Fruit fly (Drosophila melanogaster): ENCODE results near the gene CG3014.
A peak's percentile ranks its signal among the peaks of the same experiment; 100 is the strongest.

The CG3014 gene

DNA sequence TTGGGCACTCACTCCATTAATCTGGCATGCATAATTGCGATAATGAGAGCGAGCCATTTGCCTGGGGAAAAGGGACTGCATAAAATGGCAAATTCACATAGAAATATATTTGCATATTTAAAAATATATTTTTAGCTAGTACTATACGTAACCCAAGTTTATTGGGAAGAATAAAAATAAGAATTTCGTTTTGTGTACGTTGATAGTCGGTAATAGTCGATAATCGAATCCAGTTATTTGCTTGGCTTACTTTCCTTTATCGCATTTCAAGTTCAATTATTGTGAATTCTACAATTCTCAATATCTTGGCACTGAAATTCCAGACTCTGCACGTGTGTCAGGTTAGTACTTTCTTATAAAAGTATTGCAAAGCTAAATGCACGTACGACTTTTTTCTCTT, at the start of gene CG3014:
Gene CG3014, minus strand, starts transcription at position 101 of the 400 bp plus-strand sequence.
- TF ChIP-seq CG8478 (optimal IDR thresholded peaks at IDR 0.05) (no peak), CTCF (optimal IDR thresholded peaks at IDR 0.05) (no peak)

- TF ChIP-seq CTCF (optimal IDR thresholded peaks at IDR 0.05) (no peak), CG8478 (optimal IDR thresholded peaks at IDR 0.05) (no peak)
Observed at dm6 chr3R:7821559-7821958, 19.0 kb upstream of the CG3014 start.

- TF ChIP-seq CG8478 (optimal IDR thresholded peaks at IDR 0.05) (no peak), CTCF (optimal IDR thresholded peaks at IDR 0.05) (no peak)
Observed at dm6 chr3R:7813981-7814529, 11.5 kb upstream of the CG3014 start, which contains the start of gene CG34384. CG34384 (plus strand) TSS chr3R:7814361.

dm6 chr3R:7813518-7813917, 10.9 kb upstream of the CG3014 start:
- TF ChIP-seq CTCF (optimal IDR thresholded peaks at IDR 0.05) (no peak), CG8478 (optimal IDR thresholded peaks at IDR 0.05) (no peak)

- TF ChIP-seq CTCF (optimal IDR thresholded peaks at IDR 0.05), result no peak
- TF ChIP-seq CG8478 (optimal IDR thresholded peaks at IDR 0.05), result no peak
Observed at dm6 chr3R:7811514-7811913, 8.9 kb upstream of the CG3014 start, which contains the start of gene CG31473. CG31473 (plus strand) TSS chr3R:7811814.

DNA sequence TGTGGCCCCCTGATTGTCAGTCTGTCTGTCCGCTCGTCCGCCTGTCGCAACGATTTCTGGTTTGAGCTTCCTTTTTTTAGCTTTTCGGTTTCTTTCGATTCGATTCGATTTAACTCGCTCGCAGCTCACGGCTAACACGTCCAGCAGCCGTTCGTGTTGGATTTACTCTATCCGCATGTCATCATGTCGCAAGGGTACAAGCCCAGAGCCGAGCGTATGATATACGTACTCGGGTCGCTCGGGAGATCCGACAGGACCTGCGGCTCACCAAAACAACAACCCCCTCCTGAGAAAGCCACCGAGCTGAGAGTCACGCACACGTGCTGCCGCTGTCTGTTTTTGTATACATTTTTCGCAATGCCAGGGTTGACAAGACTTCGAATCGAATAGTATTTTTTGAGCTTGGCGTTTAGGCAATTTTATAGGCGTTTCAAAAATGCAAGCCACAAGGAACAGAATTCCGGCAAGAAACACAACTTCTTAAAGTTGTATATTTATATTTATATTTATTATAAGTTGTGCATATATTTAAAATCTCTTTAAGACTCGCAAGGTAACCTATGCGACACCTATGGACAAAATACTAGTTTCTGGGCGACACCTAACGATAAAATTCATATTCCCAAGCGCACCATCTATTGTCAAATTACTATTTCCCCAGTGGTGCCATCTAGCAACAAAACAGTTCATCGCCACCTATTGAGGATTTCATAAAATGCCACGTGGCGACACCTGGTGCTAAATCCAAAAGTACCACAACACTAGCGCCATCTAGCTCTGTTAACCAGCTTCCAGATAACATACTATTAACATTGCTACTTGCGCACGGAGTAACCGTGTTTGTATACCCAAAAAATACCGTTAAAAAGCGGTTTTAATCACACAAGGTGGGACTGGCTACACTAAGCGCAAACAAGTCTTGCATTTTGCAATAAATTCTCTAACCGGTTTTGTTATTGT, 7.3 kb upstream of the CG3014 start, which contains the start of the genes CG2993 and sgll:
Gene CG2993, minus strand, starts transcription at position 353 of the 960 bp plus-strand sequence.
Gene sgll, plus strand, starts transcription at position 871 of the 960 bp plus-strand sequence.
- TF ChIP-seq CTCF (optimal IDR thresholded peaks at IDR 0.05), result peak; percentile 100
- no peak for TF ChIP-seq CG8478 (optimal IDR thresholded peaks at IDR 0.05)

DNA sequence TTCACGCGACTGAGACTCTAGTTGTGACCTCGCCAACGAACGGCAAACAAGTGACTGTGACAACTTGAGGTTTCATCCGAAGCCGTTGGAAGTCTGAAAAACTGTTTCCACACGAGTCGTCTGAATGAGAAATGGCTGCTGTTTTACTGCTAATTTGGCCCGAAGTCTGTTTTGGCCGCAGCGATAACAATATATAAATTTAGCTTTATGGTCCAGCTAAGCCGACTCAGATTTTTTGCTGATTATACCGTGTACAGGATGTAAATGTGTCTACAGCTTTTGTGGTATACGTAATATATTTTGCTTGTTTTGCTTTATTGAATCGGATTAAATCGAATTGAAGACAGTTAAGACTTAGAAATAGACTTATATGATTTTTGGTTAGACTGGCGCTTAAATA, 1.7 kb upstream of the CG3014 start, which contains the start of gene CG18268:
Gene CG18268, minus strand, starts transcription at position 101 of the 400 bp plus-strand sequence.
- TF ChIP-seq CG8478 (optimal IDR thresholded peaks at IDR 0.05), result no peak
- no peak for TF ChIP-seq CTCF (optimal IDR thresholded peaks at IDR 0.05)

dm6 chr3R:7798525-7798924, 4.1 kb downstream of the CG3014 start, which contains the start of gene CG18744:
CG18744 (minus strand) TSS chr3R:7798771.
- TF ChIP-seq CG8478 (optimal IDR thresholded peaks at IDR 0.05) (no peak), CTCF (optimal IDR thresholded peaks at IDR 0.05) (no peak)

- TF ChIP-seq CTCF (optimal IDR thresholded peaks at IDR 0.05) (no peak), CG8478 (optimal IDR thresholded peaks at IDR 0.05) (no peak)
Observed at dm6 chr3R:7793855-7794254, 8.7 kb downstream of the CG3014 start, which contains the start of gene CG2641. CG2641 (plus strand) TSS chr3R:7794069.

DNA sequence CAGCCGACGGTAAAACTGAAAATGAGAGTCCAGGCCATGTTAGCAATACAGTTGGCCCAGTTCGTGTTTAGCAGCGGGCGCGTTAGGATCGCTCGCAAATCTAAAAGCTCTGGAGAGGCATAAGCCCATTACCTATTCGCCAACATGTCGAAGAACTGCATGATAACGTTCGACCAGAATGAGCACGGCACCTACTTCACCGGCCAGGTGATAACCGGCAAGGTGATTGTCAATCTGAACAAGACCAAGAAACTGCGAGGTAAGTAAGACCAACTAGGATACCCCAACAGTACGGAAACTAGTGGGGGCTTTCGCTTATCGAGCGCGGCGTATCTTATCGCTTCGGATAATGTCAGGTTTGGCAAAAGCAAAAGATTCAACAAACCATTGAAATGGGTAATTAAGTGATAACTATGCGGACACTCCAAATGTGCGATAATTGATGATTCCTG, 12.0 kb downstream of the CG3014 start, which contains the start of gene CG10086:
Gene CG10086, plus strand, starts transcription at position 51 of the 452 bp plus-strand sequence.
- TF ChIP-seq CG8478 (optimal IDR thresholded peaks at IDR 0.05) (no peak), CTCF (optimal IDR thresholded peaks at IDR 0.05) (no peak)

DNA sequence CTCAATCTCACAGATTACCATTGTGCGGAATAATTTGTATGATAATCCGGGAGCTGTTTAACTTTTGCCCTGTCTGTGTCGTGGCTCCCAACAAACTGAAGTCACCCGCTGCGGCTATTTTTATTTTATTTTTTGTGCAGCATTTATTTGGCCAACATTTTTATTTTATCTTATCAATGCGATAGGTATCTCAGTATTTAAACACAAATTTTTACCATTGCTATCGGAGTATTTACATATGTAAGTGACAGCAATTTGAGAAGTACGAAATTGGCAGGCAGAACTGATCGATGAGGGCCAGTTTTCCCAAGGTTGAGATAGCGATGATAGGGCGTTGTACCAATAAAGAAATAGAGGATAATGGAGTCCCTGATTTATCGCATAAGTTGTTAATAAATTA, 12.5 kb downstream of the CG3014 start, which contains the start of gene CG18746:
Gene CG18746, minus strand, starts transcription at position 101 of the 400 bp plus-strand sequence.
- TF ChIP-seq CG8478 (optimal IDR thresholded peaks at IDR 0.05) (no peak), CTCF (optimal IDR thresholded peaks at IDR 0.05) (no peak)

- TF ChIP-seq CG8478 (optimal IDR thresholded peaks at IDR 0.05) (no peak), CTCF (optimal IDR thresholded peaks at IDR 0.05) (no peak)
Observed at dm6 chr3R:7787899-7788298, 14.7 kb downstream of the CG3014 start, which contains the start of gene CG18748. CG18748 (minus strand) TSS chr3R:7787923.

- no peak for TF ChIP-seq CTCF (optimal IDR thresholded peaks at IDR 0.05)
- TF ChIP-seq CG8478 (optimal IDR thresholded peaks at IDR 0.05), result no peak
Observed at dm6 chr3R:7785784-7786183, 16.8 kb downstream of the CG3014 start, which contains the start of gene CG18745. CG18745 (minus strand) TSS chr3R:7786119.

- TF ChIP-seq CTCF (optimal IDR thresholded peaks at IDR 0.05) (no peak), CG8478 (optimal IDR thresholded peaks at IDR 0.05) (no peak)
Observed at dm6 chr3R:7782933-7783686, 19.5 kb downstream of the CG3014 start, which contains the start of gene CG18747. CG18747 (minus strand) TSS chr3R:7783446.

Data from S2 (cell line).